Worm (Caenorhabditis elegans): Measurements from ENCODE around the gene rcat-1.

- no peak for TF ChIP-seq mdl-1 (tag; optimal IDR thresholded peaks at IDR 0.05)
- TF ChIP-seq nfya-1 (tag; optimal IDR thresholded peaks at IDR 0.05; ENCODE audit: insufficient read depth) = no peak
- no peak for TF ChIP-seq egl-27 (tag; optimal IDR thresholded peaks at IDR 0.05)
- no peak for TF ChIP-seq elt-1 (tag; optimal IDR thresholded peaks at IDR 0.05)
- no peak for TF ChIP-seq jun-1 (tag; optimal IDR thresholded peaks at IDR 0.05)
- no peak for TF ChIP-seq nhr-23 (tag; optimal IDR thresholded peaks at IDR 0.05)
- TF ChIP-seq ama-1 (optimal IDR thresholded peaks at IDR 0.05) = no peak
- TF ChIP-seq aly-2 (tag; optimal IDR thresholded peaks at IDR 0.05) = no peak
- TF ChIP-seq elt-2 (tag; optimal IDR thresholded peaks at IDR 0.05) = no peak
- no peak for TF ChIP-seq unc-39 (tag; optimal IDR thresholded peaks at IDR 0.05)
- TF ChIP-seq unc-62 (GFP tag; optimal IDR thresholded peaks at IDR 0.05) = no peak
These were observed 44.0 kb upstream of the rcat-1 start for ce11 chrIV:299190-299589.
